Fruit fly (Drosophila melanogaster): Measurements from ENCODE around the gene CG14259.

The CG14259 gene

DNA sequence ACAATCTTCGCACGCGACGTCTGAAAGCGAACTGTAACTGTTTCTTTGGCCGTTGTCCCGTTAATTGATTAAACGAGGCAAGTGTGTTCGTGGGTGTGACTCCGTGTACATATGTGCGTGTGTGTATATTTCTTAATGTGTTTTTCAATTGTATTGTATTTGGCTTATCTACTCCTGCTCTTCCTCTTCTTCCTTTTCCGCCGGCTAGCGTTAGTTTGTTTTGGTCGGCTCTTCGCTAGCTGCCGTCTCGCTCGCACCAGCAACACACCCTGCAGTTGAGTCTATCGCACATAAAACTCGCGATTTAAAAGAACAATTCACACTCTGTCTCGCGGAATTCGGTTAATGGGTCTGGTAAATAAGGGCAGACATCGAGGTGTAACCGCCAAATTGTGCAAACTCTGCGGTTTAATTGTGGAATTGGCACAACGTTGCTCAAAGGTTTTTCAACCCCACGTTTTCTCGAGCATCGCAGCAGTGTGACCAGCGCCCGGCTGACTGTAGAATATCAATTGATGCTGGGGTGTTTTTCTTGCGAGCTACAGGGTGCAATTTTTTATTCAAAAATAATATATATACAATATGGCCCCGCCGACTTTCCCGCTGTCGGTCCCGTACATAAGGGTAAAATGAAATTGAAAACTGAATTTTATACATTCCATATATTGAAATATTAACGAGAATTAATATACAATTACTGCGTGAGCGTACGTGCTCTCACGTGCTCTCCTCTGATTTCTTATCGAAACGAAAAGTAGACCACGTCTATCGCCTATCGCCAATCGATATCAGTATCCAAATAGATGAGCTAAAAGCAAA is 17.7 kb downstream of the CG14259 start, which contains the start of the genes gb and CG5815 (continued):
- TF ChIP-seq CG15011 (GFP tag; optimal IDR thresholded peaks at IDR 0.05) (peak; percentile 76), H15 (GFP tag; IDR thresholded peaks at IDR 0.05) (peak; percentile 86), psq (GFP tag; optimal IDR thresholded peaks at IDR 0.05) (peak; percentile 96), CG17802 (tag; optimal IDR thresholded peaks at IDR 0.05) (peak; percentile 75), hbn (GFP tag; IDR thresholded peaks at IDR 0.05; ENCODE audit: partially characterized antibody) (peak; percentile 94), CG17328 (GFP tag; IDR thresholded peaks at IDR 0.05) (peak; percentile 92), Sox100B (GFP tag; optimal IDR thresholded peaks at IDR 0.05) (no peak), luna (GFP tag; optimal IDR thresholded peaks at IDR 0.05) (no peak), CG9215 (GFP tag; IDR thresholded peaks at IDR 0.05) (peak; percentile 89), pnt (GFP tag; optimal IDR thresholded peaks at IDR 0.05) (peak; percentile 50), h (optimal IDR thresholded peaks at IDR 0.05) (no peak), ttk (GFP tag; IDR thresholded peaks at IDR 0.05) (peak; percentile 89), CG8944 (GFP tag; optimal IDR thresholded peaks at IDR 0.05) (peak; percentile 65), Vsx1 (GFP tag; optimal IDR thresholded peaks at IDR 0.05) (no peak), dmrt99B (tag; optimal IDR thresholded peaks at IDR 0.05) (no peak), Jarid2 (GFP tag; optimal IDR thresholded peaks at IDR 0.05) (peak; percentile 70), gcm (GFP tag; optimal IDR thresholded peaks at IDR 0.05) (peak; percentile 71), Ravus (GFP tag; IDR thresholded peaks at IDR 0.05) (peak; percentile 68), Neu2 (GFP tag; optimal IDR thresholded peaks at IDR 0.05; ENCODE audit: borderline replicate concordance) (no peak), CG2129 (GFP tag; IDR thresholded peaks at IDR 0.05; ENCODE audit: partially characterized antibody) (peak; percentile 96), CG8359 (GFP tag; optimal IDR thresholded peaks at IDR 0.05; ENCODE audit: borderline replicate concordance) (peak; percentile 70), Dip2 (GFP tag; IDR thresholded peaks at IDR 0.05) (no peak; the same call in 1 of the 2 replicates), HLH4C (GFP tag; IDR thresholded peaks at IDR 0.05; ENCODE audit: partially characterized antibody) (peak; percentile 97), CG4360 (GFP tag; IDR thresholded peaks at IDR 0.05) (peak; percentile 49; the same call in 1 of the 2 replicates), Dad (GFP tag; optimal IDR thresholded peaks at IDR 0.05) (peak; percentile 82), CG6683 (GFP tag; optimal IDR thresholded peaks at IDR 0.05) (peak; percentile 81), bbx (GFP tag; IDR thresholded peaks at IDR 0.05; ENCODE audit: partially characterized antibody) (peak; percentile 85), toy (GFP tag; IDR thresholded peaks at IDR 0.05) (peak; percentile 60; the same call in 1 of the 2 replicates), aop (GFP tag; IDR thresholded peaks at IDR 0.05) (0 out of 2 replicates have a peak, but pooled peaks have one; percentile 40), ems (GFP tag; optimal IDR thresholded peaks at IDR 0.05) (peak; percentile 87), CG11456 (GFP tag; IDR thresholded peaks at IDR 0.05) (peak; percentile 92), CG12769 (tag; optimal IDR thresholded peaks at IDR 0.05) (no peak), org-1 (GFP tag; optimal IDR thresholded peaks at IDR 0.05) (peak; percentile 72), hkb (optimal IDR thresholded peaks at IDR 0.05) (peak; percentile 71), hkb (GFP tag; IDR thresholded peaks at IDR 0.05) (peak; percentile 92), Opbp (GFP tag; IDR thresholded peaks at IDR 0.05; ENCODE audit: partially characterized antibody) (peak; percentile 86), CG5953 (GFP tag; IDR thresholded peaks at IDR 0.05) (peak; percentile 80), Xbp1 (GFP tag; optimal IDR thresholded peaks at IDR 0.05) (peak; percentile 94), wek (GFP tag; optimal IDR thresholded peaks at IDR 0.05) (no peak), CG10654 (GFP tag; optimal IDR thresholded peaks at IDR 0.05) (peak; percentile 86), CG10209 (GFP tag; optimal IDR thresholded peaks at IDR 0.05) (peak; percentile 89), dm (GFP tag; optimal IDR thresholded peaks at IDR 0.05) (peak; percentile 85), Fer2 (tag; optimal IDR thresholded peaks at IDR 0.05) (peak; percentile 87), jigr1 (GFP tag; IDR thresholded peaks at IDR 0.05) (peak; percentile 68; the same call in 1 of the 3 replicates), pho (GFP tag; optimal IDR thresholded peaks at IDR 0.05) (peak; percentile 85), inv (GFP tag; IDR thresholded peaks at IDR 0.05; ENCODE audit: partially characterized antibody) (peak; percentile 91), Oaz (GFP tag; IDR thresholded peaks at IDR 0.05) (peak; percentile 80), CG10462 (GFP tag; optimal IDR thresholded peaks at IDR 0.05) (peak; percentile 86), hb (GFP tag; IDR thresholded peaks at IDR 0.05; ENCODE audit: partially characterized antibody) (peak; percentile 93)
